Worm (Caenorhabditis elegans): ENCODE results near the gene nex-4.

DNA sequence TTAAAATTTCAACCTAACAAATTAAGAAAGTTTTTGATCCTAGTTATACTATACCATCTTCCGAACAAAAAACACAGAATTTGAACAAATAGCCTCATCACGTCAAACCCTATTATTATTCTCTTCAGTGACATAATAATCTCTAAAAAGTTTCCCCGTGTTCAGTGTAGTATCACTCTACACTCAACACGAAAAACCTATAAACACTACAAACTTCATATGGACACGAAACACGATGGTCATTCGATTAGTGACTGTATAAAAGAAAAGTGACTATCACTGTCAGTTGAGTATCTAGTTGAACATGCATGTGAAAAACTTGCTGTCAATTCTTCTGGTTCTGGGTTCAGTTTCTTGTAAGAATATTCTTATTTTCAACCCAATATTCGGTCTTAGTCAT, 52.5 kb downstream of the nex-4 start, which contains the start of gene ugt-8:
- TF ChIP-seq ceh-36 (tag; optimal IDR thresholded peaks at IDR 0.05) (no peak), tbx-11 (GFP tag; IDR thresholded peaks at IDR 0.05) (no peak), pes-1 (GFP tag; IDR thresholded peaks at IDR 0.05) (no peak), sea-1 (GFP tag; conservative IDR thresholded peaks at IDR 0.05) (no peak), flt-1 (GFP tag; IDR thresholded peaks at IDR 0.05) (no peak), ama-1 (optimal IDR thresholded peaks at IDR 0.05) (no peak), B0310.2 (tag; optimal IDR thresholded peaks at IDR 0.05) (no peak), hmg-4 (GFP tag; optimal IDR thresholded peaks at IDR 0.05) (no peak), ceh-13 (GFP tag; optimal IDR thresholded peaks at IDR 0.05) (no peak), ets-7 (tag; optimal IDR thresholded peaks at IDR 0.05) (no peak), hnd-1 (tag; optimal IDR thresholded peaks at IDR 0.05) (no peak), tbx-37 (GFP tag; conservative IDR thresholded peaks at IDR 0.05) (no peak), aly-1 (tag; optimal IDR thresholded peaks at IDR 0.05) (no peak)
